Worm (Caenorhabditis elegans): ENCODE data around the gene C44B7.11.

Gene C44B7.11

ce11 chrII:6913309-6913708, 16.0 kb upstream of the C44B7.11 start, which contains the start of gene cyn-10 (continued):
- TF ChIP-seq nhr-20 (tag; optimal IDR thresholded peaks at IDR 0.05) (peak; percentile 92), alr-1 (tag; optimal IDR thresholded peaks at IDR 0.05; ENCODE audit: borderline replicate concordance) (no peak), aha-1 (tag; optimal IDR thresholded peaks at IDR 0.05) (no peak), isw-1 (GFP tag; IDR thresholded peaks at IDR 0.05) (peak; percentile 87), zip-4 (GFP tag; optimal IDR thresholded peaks at IDR 0.05) (peak; percentile 57), fkh-4 (tag; optimal IDR thresholded peaks at IDR 0.05; ENCODE audit: borderline replicate concordance) (peak; percentile 98), lir-3 (tag; optimal IDR thresholded peaks at IDR 0.05; ENCODE audit: poor library complexity) (peak; percentile 97), pqm-1 (tag; optimal IDR thresholded peaks at IDR 0.05) (no peak), unc-98 (GFP tag; IDR thresholded peaks at IDR 0.05) (peak; percentile 97), mab-9 (GFP tag; IDR thresholded peaks at IDR 0.05) (peak; percentile 95), nhr-47 (tag; optimal IDR thresholded peaks at IDR 0.05) (peak; percentile 96), sup-37 (GFP tag; optimal IDR thresholded peaks at IDR 0.05) (peak; percentile 71), jun-1 (tag; optimal IDR thresholded peaks at IDR 0.05) (no peak), efl-3 (GFP tag; optimal IDR thresholded peaks at IDR 0.05) (peak; percentile 75), C04F5.9 (tag; optimal IDR thresholded peaks at IDR 0.05) (peak; percentile 95), elt-2 (tag; optimal IDR thresholded peaks at IDR 0.05) (peak; percentile 82), xbp-1 (tag; optimal IDR thresholded peaks at IDR 0.05) (peak; percentile 92), ceh-8 (GFP tag; optimal IDR thresholded peaks at IDR 0.05) (peak; percentile 75), sox-4 (tag; optimal IDR thresholded peaks at IDR 0.05) (peak; percentile 95), fkh-10 (GFP tag; optimal IDR thresholded peaks at IDR 0.05) (no peak), elt-3 (tag; optimal IDR thresholded peaks at IDR 0.05) (peak in 2 of 6 experiments; percentile 52 to 71), C16A3.4 (tag; optimal IDR thresholded peaks at IDR 0.05) (peak; percentile 49), nhr-85 (tag) (peak; percentile 96), nhr-84 (tag; optimal IDR thresholded peaks at IDR 0.05) (no peak), lin-15B (tag; optimal IDR thresholded peaks at IDR 0.05) (peak; percentile 38), efl-1 (optimal IDR thresholded peaks at IDR 0.05) (peak; percentile 97 to 98), efl-1 (GFP tag; optimal IDR thresholded peaks at IDR 0.05 in 1 of 2) (peak; percentile 97 to 100), unc-62 (GFP tag; optimal IDR thresholded peaks at IDR 0.05) (no peak), nhr-237 (tag; optimal IDR thresholded peaks at IDR 0.05) (no peak), nhr-90 (tag; optimal IDR thresholded peaks at IDR 0.05; ENCODE audit: poor library complexity) (peak; percentile 96), mef-2 (tag; optimal IDR thresholded peaks at IDR 0.05) (no peak), hlh-4 (tag; optimal IDR thresholded peaks at IDR 0.05) (peak; percentile 91), ceh-90 (tag; optimal IDR thresholded peaks at IDR 0.05) (peak; percentile 99), snpc-4 (tag; optimal IDR thresholded peaks at IDR 0.05) (peak; percentile 44), rnt-1 (tag; optimal IDR thresholded peaks at IDR 0.05) (peak; percentile 99), lin-14 (GFP tag; optimal IDR thresholded peaks at IDR 0.05) (peak; percentile 81), ceh-63 (GFP tag; optimal IDR thresholded peaks at IDR 0.05) (peak; percentile 79), ceh-88 (GFP tag; IDR thresholded peaks at IDR 0.05) (peak; percentile 88), unc-130 (tag; optimal IDR thresholded peaks at IDR 0.05) (peak; percentile 84), lsy-2 (tag; optimal IDR thresholded peaks at IDR 0.05) (peak; percentile 76 to 85), lin-13 (GFP tag; optimal IDR thresholded peaks at IDR 0.05) (peak; percentile 31), ceh-82 (tag; optimal IDR thresholded peaks at IDR 0.05) (peak; percentile 67 to 80 (median 72)), dsc-1 (tag; optimal IDR thresholded peaks at IDR 0.05) (peak; percentile 97)

ce11 chrII:6909568-6910122, 12.3 kb upstream of the C44B7.11 start, which contains the start of gene asm-1:
Gene asm-1, plus strand, starts transcription at chrII:6910072.
- TF ChIP-seq nhr-11 (tag; optimal IDR thresholded peaks at IDR 0.05) (no peak), lir-3 (tag; optimal IDR thresholded peaks at IDR 0.05; ENCODE audit: poor library complexity) (no peak), mep-1 (tag; optimal IDR thresholded peaks at IDR 0.05) (peak; percentile 18), nhr-20 (tag; optimal IDR thresholded peaks at IDR 0.05) (peak; percentile 34), lin-14 (GFP tag; optimal IDR thresholded peaks at IDR 0.05) (peak; percentile 8), ztf-11 (tag; optimal IDR thresholded peaks at IDR 0.05) (no peak), dsc-1 (tag; optimal IDR thresholded peaks at IDR 0.05) (no peak), elt-2 (tag; optimal IDR thresholded peaks at IDR 0.05) (peak; percentile 52), nhr-85 (tag) (no peak), blmp-1 (tag; optimal IDR thresholded peaks at IDR 0.05) (no peak), mab-9 (GFP tag; IDR thresholded peaks at IDR 0.05) (no peak), elt-3 (tag; optimal IDR thresholded peaks at IDR 0.05) (peak in 2 of 6 experiments; percentile 49 to 67), lin-13 (GFP tag; optimal IDR thresholded peaks at IDR 0.05) (no peak), sup-37 (GFP tag; optimal IDR thresholded peaks at IDR 0.05) (no peak), C04F5.9 (tag; optimal IDR thresholded peaks at IDR 0.05) (no peak), mef-2 (tag; optimal IDR thresholded peaks at IDR 0.05) (no peak), nhr-71 (tag; optimal IDR thresholded peaks at IDR 0.05) (peak; percentile 47), lin-35 (GFP tag; optimal IDR thresholded peaks at IDR 0.05) (peak in 1 of 2 experiments; percentile 26), efl-1 (optimal IDR thresholded peaks at IDR 0.05) (no peak), efl-1 (GFP tag; optimal IDR thresholded peaks at IDR 0.05 in 1 of 2) (no peak), isw-1 (GFP tag; IDR thresholded peaks at IDR 0.05) (no peak), irx-1 (tag; optimal IDR thresholded peaks at IDR 0.05) (no peak)
